Worm (Caenorhabditis elegans) whole organism, L2 larva: Measurements from ENCODE around the gene alkb-7.

Source experiments
- lsy-2 ChIP-seq, 2 experiments: fragments of 150-350 bp in 1 of 2; sonication (generic microtip) in 1 of 2; optimal IDR thresholded peaks; 2 replicates each; lab custom pipeline; 2014 to 2017; ENCODE audit warnings: missing biosample characterization in 2 of 2, missing genetic modification characterization in 2 of 2
- nhr-12 ChIP-seq: fragments of 150-350 bp; optimal IDR thresholded peaks from 2 replicates; lab custom pipeline; 2014; ENCODE audit warnings: missing biosample characterization, missing genetic modification characterization
- nhr-21 ChIP-seq: fragments of 150-350 bp; optimal IDR thresholded peaks from 2 replicates; lab custom pipeline; 2014; ENCODE audit warnings: missing biosample characterization, missing genetic modification characterization
- sma-3 ChIP-seq: sonication (generic microtip); optimal IDR thresholded peaks from 2 replicates; lab custom pipeline; 2016; ENCODE audit warnings: missing genetic modification reagents, missing genetic modification characterization, missing compliant biosample characterization
- zag-1 ChIP-seq: fragments of 150-350 bp; optimal IDR thresholded peaks from 2 replicates; lab custom pipeline; 2014; ENCODE audit warnings: missing biosample characterization, missing genetic modification characterization

DNA sequence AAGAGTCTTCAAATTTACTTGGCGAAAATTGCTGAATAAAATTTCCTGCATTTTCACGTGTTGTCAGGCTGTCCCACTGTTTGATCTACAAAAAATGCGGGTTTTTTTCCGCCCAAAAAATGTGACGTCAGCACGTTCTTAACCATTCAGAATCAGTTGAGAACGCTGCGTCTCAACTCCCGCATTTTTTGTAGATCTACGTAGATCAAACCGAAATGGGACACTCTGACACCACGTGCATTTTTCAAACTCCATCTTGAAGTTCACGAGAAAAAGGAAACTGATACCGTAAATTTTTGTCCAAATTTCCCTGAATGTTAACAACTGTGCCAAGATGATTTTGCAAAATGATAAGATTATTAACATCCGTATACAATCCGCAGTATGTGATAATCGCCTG is 25.3 kb upstream of the alkb-7 start:
- TF ChIP-seq nhr-21 (no peak), nhr-12 (tag; lab: Kevin White, UChicago) (no peak), sma-3 (GFP tag; lab: Kevin White, UChicago) (no peak), lsy-2 (tag; optimal IDR thresholded peaks at IDR 0.05; lab: Kevin White, UChicago) (no peak), zag-1 (tag; lab: Kevin White, UChicago) (no peak)
